Worm (Caenorhabditis elegans) whole organism, early embryonic: ENCODE measurements around the gene ZC84.1.

Source experiments
- B0310.2 ChIP-seq: sonication (generic microtip); optimal IDR thresholded peaks from 2 replicates; lab custom pipeline; 2016; ENCODE audit warnings: mild to moderate bottlenecking, missing genetic modification characterization, missing compliant biosample characterization
- ama-1 ChIP-seq: fragments of 150-350 bp; optimal IDR thresholded peaks from 2 replicates; lab custom pipeline; 2014
- ceh-13 ChIP-seq: fragments of 200-800 bp; sonication (Bioruptor generic); optimal IDR thresholded peaks from 2 replicates; lab custom pipeline; 2018; ENCODE audit warnings: mild to moderate bottlenecking, missing genetic modification characterization, missing compliant biosample characterization
- ceh-36 ChIP-seq: sonication (generic microtip); optimal IDR thresholded peaks from 2 replicates; lab custom pipeline; 2016; ENCODE audit warnings: missing genetic modification characterization, inconsistent platforms, missing compliant biosample characterization
- ets-7 ChIP-seq: sonication (generic microtip); optimal IDR thresholded peaks from 2 replicates; lab custom pipeline; 2016; ENCODE audit warnings: missing genotype, missing genetic modification characterization, missing compliant biosample characterization
- flt-1 ChIP-seq: fragments of 200-800 bp; sonication (Bioruptor generic); IDR thresholded peaks from 2 replicates; pipeline ENCODE4 v1.3.6; 2022; ENCODE audit warnings: missing genetic modification characterization, missing compliant biosample characterization
- hmg-4 ChIP-seq: fragments of 200-800 bp; sonication (Bioruptor generic); optimal IDR thresholded peaks from 2 replicates; lab custom pipeline; 2018; ENCODE audit warnings: mild to moderate bottlenecking, missing genetic modification characterization, missing compliant biosample characterization
- pes-1 ChIP-seq: fragments of 200-800 bp; sonication (Bioruptor generic); IDR thresholded peaks from 2 replicates; pipeline ENCODE4 v1.3.6; 2022; ENCODE audit warnings: missing genetic modification reagents, missing genetic modification characterization, missing compliant biosample characterization
- scrt-1 ChIP-seq: fragments of 200-800 bp; sonication (Bioruptor generic); IDR thresholded peaks from 2 replicates; pipeline ENCODE4 v1.3.6; 2022; ENCODE audit warnings: missing genetic modification characterization, missing compliant biosample characterization
- sea-1 ChIP-seq: fragments of 200-800 bp; sonication (Bioruptor generic); conservative IDR thresholded peaks from 2 replicates; pipeline ENCODE4 v1.3.6; 2022; ENCODE audit warnings: missing genetic modification characterization, missing compliant biosample characterization
- tbx-11 ChIP-seq: fragments of 200-800 bp; sonication (Bioruptor generic); IDR thresholded peaks from 2 replicates; pipeline ENCODE4 v1.3.6; 2022; ENCODE audit warnings: missing genetic modification characterization, missing compliant biosample characterization
- tbx-37 ChIP-seq: fragments of 200-800 bp; sonication (Bioruptor generic); conservative IDR thresholded peaks from 2 replicates; pipeline ENCODE4 v1.3.6; 2022; ENCODE audit warnings: missing genetic modification reagents, missing genetic modification characterization, missing compliant biosample characterization
- tra-4 ChIP-seq: sonication (generic microtip); optimal IDR thresholded peaks from 2 replicates; lab custom pipeline; 2017; ENCODE audit warnings: missing genetic modification characterization, missing compliant biosample characterization

DNA sequence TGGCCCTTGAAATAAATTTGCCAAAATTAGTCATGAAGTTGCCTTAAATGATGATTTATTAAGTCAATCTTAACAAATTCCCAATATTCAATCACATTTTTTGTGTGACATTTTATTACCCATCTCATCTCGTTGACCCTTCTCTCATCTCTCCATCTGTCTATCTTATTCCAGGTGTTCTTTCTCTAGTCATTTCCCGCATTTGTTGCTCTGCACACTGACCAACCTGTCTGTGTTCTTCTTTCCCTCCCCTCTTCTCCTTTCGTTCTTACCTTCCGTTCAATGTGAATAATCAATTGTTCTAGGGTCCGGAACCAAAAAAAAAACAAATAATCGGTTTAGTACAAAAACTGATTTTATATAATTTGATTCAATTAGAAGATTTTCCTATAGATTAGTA, 41.1 kb upstream of the ZC84.1 start, which contains the start of gene T02C1.1:
- TF ChIP-seq ceh-13 (GFP tag; lab: Kevin White, UChicago) (no peak), ama-1 (no peak), ceh-36 (tag; lab: Kevin White, UChicago) (no peak), B0310.2 (tag; lab: Kevin White, UChicago) (no peak), hmg-4 (no peak), pes-1 (no peak), scrt-1 (GFP tag; lab: Robert Waterston, UW) (no peak), tbx-37 (no peak), tbx-11 (GFP tag; lab: Robert Waterston, UW) (no peak), ets-7 (tag; lab: Kevin White, UChicago) (no peak), tra-4 (tag; lab: Kevin White, UChicago) (no peak), sea-1 (GFP tag; lab: Robert Waterston, UW) (no peak), flt-1 (no peak)
